Fruit fly (Drosophila melanogaster) whole organism, embryonic: ENCODE data around the gene UQCR-14.

Experiments used
- Atf3 ChIP-seq: fragments of 200-800 bp; sonication (Bioruptor generic); optimal IDR thresholded peaks from 3 replicates; lab custom pipeline; 2016; ENCODE audit warnings: missing biosample characterization, missing genetic modification characterization
- CG10267 ChIP-seq: fragments of 200-800 bp; sonication (Bioruptor generic); optimal IDR thresholded peaks from 2 replicates; lab custom pipeline; 2018; ENCODE audit warnings: missing biosample characterization, mild to moderate bottlenecking, missing genetic modification characterization, moderate library complexity
- CG11398 ChIP-seq: fragments of 200-800 bp; sonication (Bioruptor generic); optimal IDR thresholded peaks from 2 replicates; lab custom pipeline; 2016; ENCODE audit warnings: missing biosample characterization, missing genetic modification characterization
- CG12071 ChIP-seq: fragments of 200-800 bp; sonication (Bioruptor generic); optimal IDR thresholded peaks from 3 replicates; lab custom pipeline; 2018; ENCODE audit warnings: missing biosample characterization, mild to moderate bottlenecking, missing genetic modification characterization
- CG13123 ChIP-seq: fragments of 200-800 bp; sonication (Bioruptor generic); optimal IDR thresholded peaks from 2 replicates; lab custom pipeline; 2016; ENCODE audit warnings: missing biosample characterization, missing genetic modification characterization
- CG1602 ChIP-seq: fragments of 200-800 bp; sonication (Bioruptor generic); optimal IDR thresholded peaks from 3 replicates; lab custom pipeline; 2016; ENCODE audit warnings: missing biosample characterization, missing genetic modification characterization
- CG18599 ChIP-seq: fragments of 200-800 bp; sonication (Bioruptor generic); optimal IDR thresholded peaks from 3 replicates; lab custom pipeline; 2017; ENCODE audit warnings: missing biosample characterization, missing genetic modification characterization, mild to moderate bottlenecking, moderate library complexity, missing genetic modification reagents
- CG2199 ChIP-seq: fragments of 200-800 bp; sonication (Bioruptor generic); IDR thresholded peaks from 3 replicates; pipeline ENCODE4 v1.3.6; 2022; ENCODE audit warnings: missing biosample characterization, missing genetic modification characterization
- CG2678 ChIP-seq: fragments of 200-800 bp; sonication (Bioruptor generic); optimal IDR thresholded peaks from 3 replicates; lab custom pipeline; 2019; ENCODE audit warnings: missing biosample characterization, mild to moderate bottlenecking, missing genetic modification characterization, moderate library complexity
- CG2712 ChIP-seq: fragments of 200-800 bp; optimal IDR thresholded peaks from 3 replicates; lab custom pipeline; 2019; ENCODE audit warnings: missing biosample characterization, mild to moderate bottlenecking, missing genetic modification characterization, moderate library complexity
- CG32767 ChIP-seq: fragments of 200-800 bp; sonication (Bioruptor generic); IDR thresholded peaks from 2 replicates; pipeline ENCODE4 v1.3.6; 2022; ENCODE audit warnings: missing biosample characterization, missing genetic modification characterization
- CG43689 ChIP-seq: fragments of 200-800 bp; sonication (Bioruptor generic); IDR thresholded peaks from 2 replicates; pipeline ENCODE4 v1.3.6; 2022; ENCODE audit warnings: missing biosample characterization, missing genetic modification characterization
- CG4707 ChIP-seq: fragments of 200-800 bp; sonication (Bioruptor generic); optimal IDR thresholded peaks from 2 replicates; lab custom pipeline; 2018; ENCODE audit warnings: missing biosample characterization, mild to moderate bottlenecking, missing genetic modification characterization, moderate library complexity
- CG7357 ChIP-seq: fragments of 200-800 bp; sonication (Bioruptor generic); IDR thresholded peaks from 3 replicates; pipeline ENCODE4 v1.3.6; 2022; ENCODE audit warnings: missing biosample characterization, missing genetic modification characterization
- CG7372 ChIP-seq: fragments of 200-800 bp; sonication (Bioruptor generic); IDR thresholded peaks from 2 replicates; pipeline ENCODE4 v1.3.6; 2022; ENCODE audit warnings: missing biosample characterization, missing genetic modification characterization
- CG7745 ChIP-seq: fragments of 200-800 bp; sonication (Bioruptor generic); optimal IDR thresholded peaks from 2 replicates; lab custom pipeline; 2018; ENCODE audit warnings: missing biosample characterization, mild to moderate bottlenecking, missing genetic modification characterization, moderate library complexity
- CHES-1-like ChIP-seq: fragments of 200-800 bp; sonication (Bioruptor generic); optimal IDR thresholded peaks from 2 replicates; lab custom pipeline; 2016; ENCODE audit warnings: missing biosample characterization, missing genetic modification characterization
- CTCF ChIP-seq: fragments of 200-800 bp; sonication (Bioruptor generic); optimal IDR thresholded peaks from 2 replicates; lab custom pipeline; 2017; ENCODE audit warnings: missing biosample characterization, mild to moderate bottlenecking, missing genetic modification characterization, moderate library complexity
- Dip2 ChIP-seq: fragments of 200-800 bp; sonication (Bioruptor generic); IDR thresholded peaks from 2 replicates; pipeline ENCODE4 v1.3.6; 2022; ENCODE audit warnings: missing biosample characterization, missing genetic modification characterization
- Doc2 ChIP-seq: fragments of 200-800 bp; sonication (Bioruptor generic); IDR thresholded peaks from 2 replicates; pipeline ENCODE4 v1.3.6; 2022; ENCODE audit warnings: missing biosample characterization, missing genetic modification characterization
- Dref ChIP-seq: fragments of 200-800 bp; sonication (Bioruptor generic); IDR thresholded peaks from 2 replicates; pipeline ENCODE4 v1.3.6; 2022; ENCODE audit warnings: missing biosample characterization, missing genetic modification characterization
- ERR ChIP-seq: fragments of 200-800 bp; sonication (Bioruptor generic); optimal IDR thresholded peaks from 2 replicates; lab custom pipeline; 2016; ENCODE audit warnings: missing biosample characterization, missing genetic modification characterization
- Eip74EF ChIP-seq, 2 experiments: fragments of 200-800 bp in 1 of 2; fragments of >200 bp in 1 of 2; sonication (Bioruptor generic) in 1 of 2; optimal IDR thresholded peaks; 2 replicates each; lab custom pipeline; 2017 to 2019; ENCODE audit warnings: missing biosample characterization in 2 of 2, missing genetic modification characterization in 2 of 2, mild to moderate bottlenecking in 1 of 2, moderate library complexity in 1 of 2
- Hey ChIP-seq: fragments of 200-800 bp; sonication (Bioruptor generic); optimal IDR thresholded peaks from 3 replicates; lab custom pipeline; 2018; ENCODE audit warnings: missing biosample characterization, mild to moderate bottlenecking, missing genetic modification characterization
- Hr3 ChIP-seq: fragments of 200-800 bp; sonication (Bioruptor generic); optimal IDR thresholded peaks from 3 replicates; lab custom pipeline; 2016; ENCODE audit warnings: missing biosample characterization, missing genetic modification characterization
- Poxn ChIP-seq: fragments of 200-800 bp; sonication (Bioruptor generic); IDR thresholded peaks from 2 replicates; pipeline ENCODE4 v1.3.6; 2022; ENCODE audit warnings: missing biosample characterization, missing genetic modification characterization
- Rfx ChIP-seq: fragments of 200-800 bp; sonication (Bioruptor generic); IDR thresholded peaks from 2 replicates; pipeline ENCODE4 v1.3.6; 2022; ENCODE audit warnings: missing biosample characterization, missing genetic modification characterization
- Usf ChIP-seq: fragments of 200-800 bp; sonication (Bioruptor generic); optimal IDR thresholded peaks from 2 replicates; lab custom pipeline; 2017; ENCODE audit warnings: missing genotype, missing biosample characterization, missing genetic modification characterization
- Vsx1 ChIP-seq: fragments of 200-800 bp; sonication (Bioruptor generic); optimal IDR thresholded peaks from 2 replicates; lab custom pipeline; 2017; ENCODE audit warnings: missing biosample characterization, mild to moderate bottlenecking, missing genetic modification characterization, missing genetic modification reagents
- chinmo ChIP-seq: fragments of 200-800 bp; sonication (Bioruptor generic); IDR thresholded peaks from 4 replicates; pipeline ENCODE4 v1.3.6; 2022; ENCODE audit warnings: missing biosample characterization, missing genetic modification characterization; ENCODE audit not compliant: partially characterized antibody
- chm ChIP-seq: fragments of 200-800 bp; sonication (Bioruptor generic); IDR thresholded peaks from 2 replicates; pipeline ENCODE4 v1.3.6; 2022; ENCODE audit warnings: missing biosample characterization, missing genetic modification characterization
- croc ChIP-seq: fragments of 200-800 bp; sonication (Bioruptor generic); conservative IDR thresholded peaks from 3 replicates; pipeline ENCODE4 v1.3.6; 2022; ENCODE audit warnings: missing biosample characterization, missing genetic modification characterization
- da ChIP-seq: fragments of 200-800 bp; sonication (Bioruptor generic); optimal IDR thresholded peaks from 2 replicates; lab custom pipeline; 2016; ENCODE audit warnings: missing biosample characterization, missing genetic modification characterization
- dmrt11E ChIP-seq: fragments of 200-800 bp; sonication (Bioruptor generic); optimal IDR thresholded peaks from 3 replicates; lab custom pipeline; 2018; ENCODE audit warnings: missing biosample characterization, mild to moderate bottlenecking, missing genetic modification characterization, moderate library complexity
- fd96Cb ChIP-seq: fragments of 200-800 bp; sonication (Bioruptor generic); optimal IDR thresholded peaks from 2 replicates; lab custom pipeline; 2018; ENCODE audit warnings: missing biosample characterization, mild to moderate bottlenecking, missing genetic modification characterization, moderate library complexity
- grau ChIP-seq: fragments of 200-800 bp; optimal IDR thresholded peaks from 3 replicates; lab custom pipeline; 2019; ENCODE audit warnings: missing biosample characterization, mild to moderate bottlenecking, missing genetic modification characterization, moderate library complexity
- gt ChIP-seq: fragments of 200-800 bp; sonication (Bioruptor generic); IDR thresholded peaks from 2 replicates; pipeline ENCODE4 v1.3.6; 2022; ENCODE audit warnings: missing biosample characterization, missing genetic modification characterization
- jumu ChIP-seq: fragments of 200-800 bp; sonication (Bioruptor generic); optimal IDR thresholded peaks from 3 replicates; lab custom pipeline; 2016; ENCODE audit warnings: missing biosample characterization, missing genetic modification characterization
- kay ChIP-seq: fragments of 200-800 bp; sonication (Bioruptor generic); optimal IDR thresholded peaks from 2 replicates; lab custom pipeline; 2016; ENCODE audit warnings: missing biosample characterization, missing genetic modification characterization
- lola ChIP-seq, 3 experiments: fragments of >200 bp in 2 of 3; fragments of 200-800 bp in 1 of 3; sonication (Bioruptor generic) in 1 of 3; optimal IDR thresholded peaks; 2 replicates each; lab custom pipeline; 2017 to 2019; ENCODE audit warnings: missing biosample characterization in 3 of 3, missing genetic modification characterization in 3 of 3, mild to moderate bottlenecking in 1 of 3, moderate library complexity in 1 of 3
- pum ChIP-seq: fragments of 200-800 bp; sonication (Bioruptor generic); optimal IDR thresholded peaks from 2 replicates; lab custom pipeline; 2016; ENCODE audit warnings: missing biosample characterization, missing genetic modification characterization
- sc ChIP-seq, 3 experiments: fragments of >200 bp in 2 of 3; fragments of 200-800 bp in 1 of 3; sonication (Bioruptor generic) in 1 of 3; optimal IDR thresholded peaks; 2 replicates in 2 of 3; 3 replicates in 1 of 3; lab custom pipeline; 2017; ENCODE audit warnings: mild to moderate bottlenecking in 1 of 3, missing biosample characterization in 1 of 3, missing genetic modification characterization in 1 of 3, missing genetic modification reagents in 1 of 3
- sd ChIP-seq: fragments of 200-800 bp; sonication (Bioruptor generic); optimal IDR thresholded peaks from 3 replicates; lab custom pipeline; 2018; ENCODE audit warnings: missing biosample characterization, mild to moderate bottlenecking, missing genetic modification characterization, moderate library complexity
- tna ChIP-seq: fragments of 200-800 bp; sonication (Bioruptor generic); IDR thresholded peaks from 2 replicates; pipeline ENCODE4 v1.3.6; 2022; ENCODE audit warnings: missing biosample characterization, missing genetic modification characterization; ENCODE audit not compliant: partially characterized antibody
- unc-4 ChIP-seq: fragments of 200-800 bp; sonication (Bioruptor generic); IDR thresholded peaks from 2 replicates; pipeline ENCODE4 v1.3.6; 2022; ENCODE audit warnings: missing biosample characterization, missing genetic modification characterization; ENCODE audit not compliant: partially characterized antibody
- unpg ChIP-seq: fragments of 200-800 bp; sonication (Bioruptor generic); optimal IDR thresholded peaks from 3 replicates; lab custom pipeline; 2018; ENCODE audit warnings: missing biosample characterization, mild to moderate bottlenecking, missing genetic modification characterization, moderate library complexity
- vfl ChIP-seq: fragments of 200-800 bp; sonication (Bioruptor generic); optimal IDR thresholded peaks from 2 replicates; lab custom pipeline; 2016; ENCODE audit warnings: missing biosample characterization, missing genetic modification characterization
- wek ChIP-seq: fragments of 200-800 bp; sonication (Bioruptor generic); optimal IDR thresholded peaks from 3 replicates; lab custom pipeline; 2018; ENCODE audit warnings: missing biosample characterization, mild to moderate bottlenecking, missing genetic modification characterization, moderate library complexity
- zf30C ChIP-seq: fragments of 200-800 bp; sonication (Bioruptor generic); optimal IDR thresholded peaks from 3 replicates; lab custom pipeline; 2018; ENCODE audit warnings: missing biosample characterization, mild to moderate bottlenecking, missing genetic modification characterization

UQCR-14 gene

dm6 chrX:16332615-16333288 lies 46.7 kb downstream of the UQCR-14 start (continued):
- TF ChIP-seq Dip2 (GFP tag; lab: Robert Waterston, UW) (no peak; the same call in 1 of the 2 replicates), Doc2 (GFP tag; lab: Robert Waterston, UW) (no peak), CG4707 (GFP tag; lab: Kevin White, UChicago) (peak; percentile 88), vfl (GFP tag; lab: Kevin White, UChicago) (peak; percentile 93), unc-4 (GFP tag; lab: Robert Waterston, UW) (no peak), Hr3 (GFP tag; lab: Kevin White, UChicago) (peak; percentile 90), Atf3 (GFP tag; lab: Kevin White, UChicago) (peak; percentile 90), fd96Cb (peak; percentile 96), CG1602 (GFP tag; lab: Kevin White, UChicago) (peak; percentile 91), CG11398 (peak; percentile 94), Rfx (GFP tag; lab: Robert Waterston, UW) (peak; percentile 93), Vsx1 (GFP tag; lab: Kevin White, UChicago) (peak; percentile 88), unpg (peak; percentile 95), lola (GFP tag; optimal IDR thresholded peaks at IDR 0.05; lab: Kevin White, UChicago) (peak in 1 of 3 experiments; percentile 97), CHES-1-like (peak; percentile 95), croc (peak; percentile 92), Dref (GFP tag; lab: Robert Waterston, UW) (0 out of 2 replicates have a peak, but pooled peaks have one; percentile 6), CG2712 (tag; lab: Kevin White, UChicago) (peak; percentile 98), CG7372 (GFP tag; lab: Robert Waterston, UW) (peak; percentile 93), chinmo (GFP tag; lab: Robert Waterston, UW) (no peak; the same call in 2 of the 4 replicates), kay (GFP tag; lab: Kevin White, UChicago) (peak; percentile 90), tna (no peak), da (GFP tag; lab: Kevin White, UChicago) (peak; percentile 91), Poxn (GFP tag; lab: Robert Waterston, UW) (no peak; the same call in none of the 2 replicates), CTCF (GFP tag; lab: Kevin White, UChicago) (peak; percentile 67), CG43689 (no peak; the same call in 1 of the 2 replicates), Eip74EF (GFP tag; optimal IDR thresholded peaks at IDR 0.05; lab: Kevin White, UChicago) (peak in 1 of 2 experiments; percentile 98), CG2678 (tag; lab: Kevin White, UChicago) (peak; percentile 99), sd (tag; lab: Kevin White, UChicago) (peak; percentile 90), grau (tag; lab: Kevin White, UChicago) (peak; percentile 96), wek (GFP tag; lab: Kevin White, UChicago) (peak; percentile 84), jumu (GFP tag; lab: Kevin White, UChicago) (peak; percentile 95), sc (optimal IDR thresholded peaks at IDR 0.05; lab: Kevin White, UChicago) (no peak), sc (GFP tag; optimal IDR thresholded peaks at IDR 0.05; lab: Kevin White, UChicago) (peak; percentile 92), Hey (tag; lab: Kevin White, UChicago) (no peak), CG13123 (peak; percentile 88), Usf (GFP tag; lab: Kevin White, UChicago) (peak; percentile 92), gt (GFP tag; lab: Robert Waterston, UW) (peak; percentile 84), zf30C (GFP tag; lab: Kevin White, UChicago) (peak; percentile 18), dmrt11E (tag; lab: Kevin White, UChicago) (peak; percentile 96), pum (peak; percentile 93), CG10267 (tag; lab: Kevin White, UChicago) (peak; percentile 92), CG7357 (GFP tag; lab: Robert Waterston, UW) (peak; percentile 85), CG2199 (GFP tag; lab: Robert Waterston, UW) (peak; percentile 95; the same call in 2 of the 3 replicates), CG32767 (GFP tag; lab: Robert Waterston, UW) (peak; percentile 91), CG7745 (tag; lab: Kevin White, UChicago) (peak; percentile 27), chm (GFP tag; lab: Robert Waterston, UW) (peak; percentile 91), ERR (GFP tag; lab: Kevin White, UChicago) (peak; percentile 89), CG12071 (GFP tag; lab: Kevin White, UChicago) (peak; percentile 92), CG18599 (GFP tag; lab: Kevin White, UChicago) (peak; percentile 97)
